Fruit fly (Drosophila melanogaster): ENCODE results near the gene Hs3st-B.

The Hs3st-B gene

dm6 chrX:19229855-19230433, 18.5 kb upstream of the Hs3st-B start:
- 0 out of 2 replicates have a peak, but pooled peaks have one; percentile 11 for TF ChIP-seq CG12605 (GFP tag; IDR thresholded peaks at IDR 0.05)
- TF ChIP-seq Snoo (tag; optimal IDR thresholded peaks at IDR 0.05) = no peak
- TF ChIP-seq CG8159 (tag; optimal IDR thresholded peaks at IDR 0.05) = peak; percentile 66
- TF ChIP-seq D1 (tag; optimal IDR thresholded peaks at IDR 0.05) = peak; percentile 45
- no peak for TF ChIP-seq gl (tag; optimal IDR thresholded peaks at IDR 0.05)
- TF ChIP-seq fd96Ca (GFP tag; IDR thresholded peaks at IDR 0.05) = 0 out of 3 replicates have a peak, but pooled peaks have one; percentile 31
- no peak for TF ChIP-seq CG10348 (GFP tag; IDR thresholded peaks at IDR 0.05)
- TF ChIP-seq CG15710 (tag; optimal IDR thresholded peaks at IDR 0.05) = peak; percentile 49
- peak; percentile 51 for TF ChIP-seq CG17806 (tag; optimal IDR thresholded peaks at IDR 0.05)
- TF ChIP-seq CG32121 (GFP tag; IDR thresholded peaks at IDR 0.05) = no peak
- no peak for TF ChIP-seq rn (GFP tag; IDR thresholded peaks at IDR 0.05)
- TF ChIP-seq Pif1A (GFP tag; optimal IDR thresholded peaks at IDR 0.05) = peak; percentile 74
- peak; percentile 54 for TF ChIP-seq Pif1B (GFP tag; optimal IDR thresholded peaks at IDR 0.05)
- peak; percentile 82 for TF ChIP-seq CG8301 (tag; optimal IDR thresholded peaks at IDR 0.05)
- peak; percentile 79 for TF ChIP-seq CG14655 (GFP tag; optimal IDR thresholded peaks at IDR 0.05)
- no peak for TF ChIP-seq EcR (GFP tag; optimal IDR thresholded peaks at IDR 0.05)
- peak; percentile 20 for TF ChIP-seq CG34367 (tag; optimal IDR thresholded peaks at IDR 0.05)
- no peak for TF ChIP-seq CG4496 (GFP tag; IDR thresholded peaks at IDR 0.05)
- peak; percentile 42; the same call in 1 of the 2 replicates for TF ChIP-seq Ets98B (GFP tag; IDR thresholded peaks at IDR 0.05)
- no peak for TF ChIP-seq CG9948 (tag; optimal IDR thresholded peaks at IDR 0.05)
- no peak for TF ChIP-seq CG13204 (GFP tag; optimal IDR thresholded peaks at IDR 0.05)

- TF ChIP-seq D1 (tag; optimal IDR thresholded peaks at IDR 0.05) (no peak), Snoo (tag; optimal IDR thresholded peaks at IDR 0.05) (no peak), rn (GFP tag; IDR thresholded peaks at IDR 0.05) (no peak), EcR (GFP tag; optimal IDR thresholded peaks at IDR 0.05) (no peak), CG14655 (GFP tag; optimal IDR thresholded peaks at IDR 0.05) (no peak), CG12605 (GFP tag; IDR thresholded peaks at IDR 0.05) (no peak), CG13204 (GFP tag; optimal IDR thresholded peaks at IDR 0.05) (no peak), CG8159 (tag; optimal IDR thresholded peaks at IDR 0.05) (no peak), Pif1A (GFP tag; optimal IDR thresholded peaks at IDR 0.05) (no peak), CG8301 (tag; optimal IDR thresholded peaks at IDR 0.05) (no peak), CG10348 (GFP tag; IDR thresholded peaks at IDR 0.05) (no peak), gl (tag; optimal IDR thresholded peaks at IDR 0.05) (no peak), CG17806 (tag; optimal IDR thresholded peaks at IDR 0.05) (no peak), CG9948 (tag; optimal IDR thresholded peaks at IDR 0.05) (no peak), Ets98B (GFP tag; IDR thresholded peaks at IDR 0.05) (no peak), Pif1B (GFP tag; optimal IDR thresholded peaks at IDR 0.05) (no peak)
Measured at dm6 chrX:19238613-19239012, 9.8 kb upstream of the Hs3st-B start.

- TF ChIP-seq CG14655 (GFP tag; optimal IDR thresholded peaks at IDR 0.05) = no peak
- TF ChIP-seq CG34367 (tag; optimal IDR thresholded peaks at IDR 0.05) = no peak
- TF ChIP-seq Pif1B (GFP tag; optimal IDR thresholded peaks at IDR 0.05) = no peak
- TF ChIP-seq gl (tag; optimal IDR thresholded peaks at IDR 0.05) = no peak
- no peak for TF ChIP-seq rn (GFP tag; IDR thresholded peaks at IDR 0.05)
- no peak for TF ChIP-seq Pif1A (GFP tag; optimal IDR thresholded peaks at IDR 0.05)
- no peak for TF ChIP-seq EcR (GFP tag; optimal IDR thresholded peaks at IDR 0.05)
- TF ChIP-seq CG10348 (GFP tag; IDR thresholded peaks at IDR 0.05) = no peak
- TF ChIP-seq CG9948 (tag; optimal IDR thresholded peaks at IDR 0.05) = no peak
- no peak for TF ChIP-seq CG8301 (tag; optimal IDR thresholded peaks at IDR 0.05)
- no peak for TF ChIP-seq CG8159 (tag; optimal IDR thresholded peaks at IDR 0.05)
- TF ChIP-seq D1 (tag; optimal IDR thresholded peaks at IDR 0.05) = no peak
- TF ChIP-seq Ets98B (GFP tag; IDR thresholded peaks at IDR 0.05) = no peak
- TF ChIP-seq Snoo (tag; optimal IDR thresholded peaks at IDR 0.05) = no peak
- TF ChIP-seq CG12605 (GFP tag; IDR thresholded peaks at IDR 0.05) = no peak
- TF ChIP-seq fd96Ca (GFP tag; IDR thresholded peaks at IDR 0.05) = no peak
- no peak for TF ChIP-seq CG4496 (GFP tag; IDR thresholded peaks at IDR 0.05)
- no peak for TF ChIP-seq CG32121 (GFP tag; IDR thresholded peaks at IDR 0.05)
Measured at dm6 chrX:19239365-19239764, 9.1 kb upstream of the Hs3st-B start.

- TF ChIP-seq Pif1B (GFP tag; optimal IDR thresholded peaks at IDR 0.05) (no peak), CG9948 (tag; optimal IDR thresholded peaks at IDR 0.05) (no peak)
Measured at dm6 chrX:19240230-19240839, 8.1 kb upstream of the Hs3st-B start.

dm6 chrX:19241790-19242373, 6.6 kb upstream of the Hs3st-B start, which contains the start of gene CG14196:
Gene CG14196, minus strand, starts transcription at chrX:19241840.
- TF ChIP-seq fd96Ca (GFP tag; IDR thresholded peaks at IDR 0.05) = no peak
- TF ChIP-seq CG14655 (GFP tag; optimal IDR thresholded peaks at IDR 0.05) = no peak
- no peak for TF ChIP-seq CG12605 (GFP tag; IDR thresholded peaks at IDR 0.05)
- no peak for TF ChIP-seq CG8159 (tag; optimal IDR thresholded peaks at IDR 0.05)
- no peak for TF ChIP-seq CG34367 (tag; optimal IDR thresholded peaks at IDR 0.05)
- TF ChIP-seq Ets98B (GFP tag; IDR thresholded peaks at IDR 0.05) = no peak

- no peak for TF ChIP-seq Snoo (tag; optimal IDR thresholded peaks at IDR 0.05)
- no peak for TF ChIP-seq CG14655 (GFP tag; optimal IDR thresholded peaks at IDR 0.05)
- TF ChIP-seq EcR (GFP tag; optimal IDR thresholded peaks at IDR 0.05) = no peak
- TF ChIP-seq CG8159 (tag; optimal IDR thresholded peaks at IDR 0.05) = peak; percentile 48
- TF ChIP-seq gl (tag; optimal IDR thresholded peaks at IDR 0.05) = no peak
- TF ChIP-seq CG4496 (GFP tag; IDR thresholded peaks at IDR 0.05) = no peak
- no peak for TF ChIP-seq CG32121 (GFP tag; IDR thresholded peaks at IDR 0.05)
- TF ChIP-seq CG10348 (GFP tag; IDR thresholded peaks at IDR 0.05) = no peak
- TF ChIP-seq Ets98B (GFP tag; IDR thresholded peaks at IDR 0.05) = no peak
- peak; percentile 8 for TF ChIP-seq D1 (tag; optimal IDR thresholded peaks at IDR 0.05)
- peak; percentile 31 for TF ChIP-seq CG8301 (tag; optimal IDR thresholded peaks at IDR 0.05)
- TF ChIP-seq CG17806 (tag; optimal IDR thresholded peaks at IDR 0.05) = no peak
- no peak for TF ChIP-seq rn (GFP tag; IDR thresholded peaks at IDR 0.05)
- no peak for TF ChIP-seq Pif1B (GFP tag; optimal IDR thresholded peaks at IDR 0.05)
- no peak for TF ChIP-seq CG15710 (tag; optimal IDR thresholded peaks at IDR 0.05)
- TF ChIP-seq fd96Ca (GFP tag; IDR thresholded peaks at IDR 0.05) = no peak
- TF ChIP-seq CG13204 (GFP tag; optimal IDR thresholded peaks at IDR 0.05) = no peak
- no peak for TF ChIP-seq CG9948 (tag; optimal IDR thresholded peaks at IDR 0.05)
- peak; percentile 17; the same call in 1 of the 2 replicates for TF ChIP-seq CG12605 (GFP tag; IDR thresholded peaks at IDR 0.05)
- TF ChIP-seq Pif1A (GFP tag; optimal IDR thresholded peaks at IDR 0.05) = peak; percentile 31
- no peak for TF ChIP-seq CG34367 (tag; optimal IDR thresholded peaks at IDR 0.05)
Measured at dm6 chrX:19243379-19243834, 5.0 kb upstream of the Hs3st-B start, which contains the start of gene CG7889. Gene CG7889, plus strand, starts transcription at chrX:19243631.

Measured in whole organism, pupa.